Worm (Caenorhabditis elegans) whole organism, L4/young adult: ENCODE measurements around the gene Y57A10C.9.
"Not testable (repeated sequence)": the region's sequence is repeated elsewhere in the genome, so short reads cannot be mapped to it uniquely, and the experiment has no call there.

Source experiments
- W03F9.2 ChIP-seq: fragments of 150-350 bp; optimal IDR thresholded peaks from 2 replicates; lab custom pipeline; 2014; ENCODE audit warnings: missing biosample characterization, missing genetic modification characterization
- dao-5 ChIP-seq: sonication (generic microtip); optimal IDR thresholded peaks from 2 replicates; lab custom pipeline; 2016; ENCODE audit warnings: missing genotype, missing genetic modification characterization, moderate library complexity, missing compliant biosample characterization
- him-1 ChIP-seq: sonication (generic microtip); optimal IDR thresholded peaks from 2 replicates; lab custom pipeline; 2016; ENCODE audit warnings: missing genotype, missing genetic modification reagents, missing genetic modification characterization, missing compliant biosample characterization

Y57A10C.9 gene

DNA sequence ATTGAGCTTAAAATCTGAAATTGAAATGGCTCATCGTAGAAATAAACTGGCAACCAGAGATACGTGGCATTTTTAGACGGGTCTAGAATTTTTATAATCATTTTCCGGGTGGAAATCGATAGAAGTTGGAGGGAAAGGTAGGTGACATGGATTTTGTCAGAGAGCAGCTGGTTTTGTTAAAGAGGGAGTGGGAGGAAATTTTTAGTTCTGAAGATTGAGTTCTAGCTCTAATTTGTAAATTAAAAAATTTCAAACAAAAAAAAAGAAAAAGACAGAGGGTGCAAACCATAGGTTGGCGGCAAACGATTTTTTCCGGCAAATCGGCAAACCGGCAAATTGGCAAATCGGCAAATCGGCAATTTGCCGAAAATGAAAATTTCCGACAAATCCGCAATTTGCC, 18.3 kb upstream of the Y57A10C.9 start, which contains the start of gene sre-32:
Gene sre-32, minus strand, starts transcription at position 101 of the 400 bp plus-strand sequence.
- no peak for TF ChIP-seq him-1 (tag; lab: Kevin White, UChicago)

DNA sequence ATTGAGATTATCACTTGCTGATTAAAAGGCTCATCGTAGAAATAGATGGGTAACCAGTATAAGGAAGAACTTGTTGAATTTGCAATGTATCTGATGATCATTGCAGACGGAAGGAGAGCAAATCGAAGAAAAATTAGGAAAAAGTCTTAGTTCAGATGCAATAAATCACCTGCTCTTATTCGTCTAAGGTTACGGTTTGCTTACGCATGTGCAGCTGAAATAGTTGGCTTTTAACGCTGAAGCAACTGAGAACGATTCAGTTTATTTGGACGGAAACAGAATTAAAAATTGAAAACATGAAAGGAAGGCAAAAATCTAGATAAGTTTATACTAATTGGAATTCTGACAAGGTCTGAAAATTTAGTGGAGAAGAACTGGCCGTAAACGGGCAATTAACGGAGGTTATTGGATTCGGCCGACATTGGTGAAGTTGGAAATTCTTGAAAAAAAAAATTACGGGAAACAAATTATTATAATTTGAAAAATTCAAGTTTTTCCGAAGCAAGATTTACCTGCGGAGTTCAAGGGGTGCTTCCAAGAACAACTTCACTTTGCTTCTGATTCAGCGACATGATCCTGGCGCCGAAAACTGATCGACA, 14.5 kb upstream of the Y57A10C.9 start, which contains the start of the genes sre-35 and sre-33:
Gene sre-35, minus strand, starts transcription at position 101 of the 599 bp plus-strand sequence.
Gene sre-33, plus strand, starts transcription at position 549 of the 599 bp plus-strand sequence.
- TF ChIP-seq W03F9.2 (no peak), dao-5 (tag; lab: Kevin White, UChicago) (no peak), him-1 (tag; lab: Kevin White, UChicago) (no peak)

DNA sequence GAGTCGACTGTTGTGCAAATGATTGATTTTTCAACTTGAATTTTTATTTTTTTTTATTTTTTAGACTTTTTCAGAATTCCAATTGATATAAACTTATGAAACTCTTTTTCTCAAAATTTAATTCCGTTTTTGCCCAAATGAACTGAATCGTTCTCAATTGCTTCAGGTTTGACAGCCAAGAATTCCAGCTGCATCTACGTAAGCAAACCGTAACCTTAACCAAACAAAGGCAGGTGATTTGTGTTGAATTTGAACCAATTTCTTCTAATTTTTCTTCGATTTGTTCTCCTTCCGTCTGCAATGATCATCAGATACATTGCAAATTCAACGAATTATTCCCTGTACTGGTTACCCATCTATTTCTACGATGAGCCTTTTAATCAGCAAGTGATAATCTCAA, 11.5 kb upstream of the Y57A10C.9 start, which contains the start of gene sre-34:
Gene sre-34, plus strand, starts transcription at position 301 of the 400 bp plus-strand sequence.
- TF ChIP-seq him-1 (tag; lab: Kevin White, UChicago) (no peak), dao-5 (tag; lab: Kevin White, UChicago) (no peak), W03F9.2 (no peak)

DNA sequence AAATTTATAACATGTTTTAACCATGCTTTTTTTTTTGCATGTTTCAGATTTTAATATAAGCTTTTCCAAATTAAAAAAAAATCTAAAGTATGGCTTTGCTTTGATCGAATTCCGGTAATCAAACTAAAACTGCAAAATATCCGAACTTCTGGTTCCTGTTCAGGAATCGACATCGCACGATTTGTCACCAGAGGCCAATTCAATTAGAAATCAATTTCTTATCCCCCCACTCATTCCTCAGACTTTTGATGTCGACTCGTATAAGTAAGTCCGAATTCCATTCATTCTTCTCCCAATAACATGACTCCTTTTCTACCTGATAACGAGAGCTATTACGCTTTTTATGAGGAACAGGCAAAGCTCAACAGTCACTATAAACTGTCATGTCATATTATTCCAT, 9.9 kb upstream of the Y57A10C.9 start, which contains the start of gene srh-27:
Gene srh-27, plus strand, starts transcription at position 301 of the 400 bp plus-strand sequence.
- no peak for TF ChIP-seq dao-5 (tag; lab: Kevin White, UChicago)
- no peak for TF ChIP-seq W03F9.2
- no peak for TF ChIP-seq him-1 (tag; lab: Kevin White, UChicago)

DNA sequence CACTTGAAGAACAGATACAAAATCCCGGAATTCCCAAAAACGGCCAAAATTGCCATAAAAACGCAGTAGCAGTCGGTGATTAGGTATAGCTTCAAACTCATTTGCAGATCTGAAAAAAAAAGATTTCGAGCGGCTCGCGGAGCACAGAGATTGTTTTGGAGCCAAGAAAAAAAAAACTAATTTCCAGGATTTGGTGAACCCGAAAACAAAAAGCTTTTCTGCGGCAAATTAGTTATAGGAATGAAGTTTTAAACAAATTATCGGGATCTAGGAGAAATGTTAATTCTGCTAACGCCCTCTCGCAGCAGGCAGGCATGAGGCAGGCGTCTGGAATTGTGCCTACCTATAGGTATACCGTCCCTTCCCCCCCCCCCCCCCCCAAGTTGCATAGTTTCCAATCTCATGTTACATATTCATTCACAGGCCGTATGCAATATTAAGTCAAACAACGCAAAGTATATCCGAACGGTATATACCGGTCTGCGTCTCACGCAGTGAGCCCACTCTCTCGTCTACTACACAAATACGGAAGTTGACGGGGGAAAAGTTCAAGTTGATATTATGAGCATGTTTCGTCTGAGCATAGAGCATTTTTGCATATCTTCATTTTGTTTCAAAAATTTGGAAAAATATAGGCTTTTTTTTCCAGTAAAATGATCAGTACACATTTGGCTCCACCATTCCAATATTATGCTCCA, 6.5 kb upstream of the Y57A10C.9 start, which contains the start of the genes W05H5.1 and pitr-6:
Gene W05H5.1, minus strand, starts transcription at position 101 of the 698 bp plus-strand sequence.
Gene pitr-6, plus strand, starts transcription at position 648 of the 698 bp plus-strand sequence.
- TF ChIP-seq W03F9.2 (no peak), him-1 (tag; lab: Kevin White, UChicago) (no peak), dao-5 (tag; lab: Kevin White, UChicago) (no peak)

DNA sequence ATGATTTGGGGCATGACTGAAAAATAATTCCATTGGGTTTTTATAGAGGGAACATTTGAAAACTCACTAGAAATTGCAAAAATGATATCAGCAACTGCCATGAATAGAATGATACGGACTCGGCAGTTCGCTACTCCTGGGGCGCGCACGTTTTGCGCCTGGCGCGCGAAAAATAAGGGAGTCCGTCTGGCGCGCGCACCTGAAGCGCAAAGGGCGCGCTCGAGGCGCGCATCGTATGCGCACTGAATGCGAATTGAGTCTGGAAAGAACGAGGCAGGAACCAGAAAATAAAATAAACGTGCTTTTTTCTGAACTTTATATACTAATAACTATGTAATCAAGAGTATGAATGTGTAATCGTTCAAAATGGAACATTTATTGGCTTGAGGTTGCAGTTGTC, 2.8 kb upstream of the Y57A10C.9 start, which contains the start of gene Y57A10C.10:
Gene Y57A10C.10, minus strand, starts transcription at position 101 of the 400 bp plus-strand sequence.
- not testable (repeated sequence) for TF ChIP-seq W03F9.2; dao-5 (tag; lab: Kevin White, UChicago); him-1 (tag; lab: Kevin White, UChicago)

DNA sequence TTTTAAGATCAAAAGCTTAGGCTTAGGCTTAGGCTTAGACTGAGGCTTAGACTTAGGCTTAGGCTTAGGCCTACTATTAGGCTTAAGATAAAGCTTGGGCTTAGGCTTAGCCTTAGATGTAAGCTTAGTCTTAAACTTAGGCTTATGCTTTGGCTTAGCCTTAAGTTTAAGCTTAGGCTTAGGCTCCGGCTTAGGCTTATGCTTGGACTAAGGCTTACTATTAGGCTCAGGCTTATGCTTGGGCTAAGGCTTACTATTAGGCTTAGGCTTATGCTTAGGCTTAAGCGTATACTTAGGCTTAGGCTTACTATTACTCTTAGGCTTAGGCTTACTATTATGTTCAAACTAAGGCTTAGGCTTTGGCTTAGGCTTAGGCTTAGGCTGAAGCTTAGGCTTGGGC, 1.6 kb downstream of the Y57A10C.9 start:
- TF ChIP-seq W03F9.2 (no peak), him-1 (tag; lab: Kevin White, UChicago) (no peak)

DNA sequence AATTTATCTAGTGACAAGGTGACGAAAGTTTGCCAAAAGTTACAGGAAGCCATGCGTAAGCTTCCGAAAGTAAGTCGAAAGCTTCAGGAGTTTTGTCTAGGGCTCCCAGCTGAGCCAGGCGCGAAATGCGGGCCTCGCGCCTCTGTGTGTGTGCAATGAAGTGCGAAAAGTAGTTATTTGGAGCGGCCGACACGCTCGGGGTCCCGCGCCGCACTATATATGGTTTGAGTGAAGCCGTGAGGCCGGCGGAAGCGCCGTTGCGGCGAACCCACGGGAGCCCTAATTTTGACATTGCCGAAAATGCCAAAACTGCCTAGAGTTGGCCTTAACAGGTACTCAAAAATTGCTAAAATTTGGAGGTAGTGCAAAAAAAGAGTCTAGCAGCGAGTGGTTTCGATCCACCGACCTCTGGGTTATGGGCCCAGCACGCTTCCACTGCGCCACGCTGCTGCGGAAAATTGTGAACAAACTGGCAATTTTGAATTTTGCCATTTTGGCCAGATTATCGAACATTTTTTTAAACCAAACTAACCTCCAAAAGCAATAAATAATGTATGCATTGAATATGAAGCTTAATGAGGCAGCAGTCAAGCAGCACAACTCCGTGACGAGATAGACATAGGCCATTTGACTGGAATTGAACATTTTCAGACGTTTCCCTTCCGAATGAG, 3.0 kb downstream of the Y57A10C.9 start:
- no peak for TF ChIP-seq him-1 (tag; lab: Kevin White, UChicago)
- no peak for TF ChIP-seq dao-5 (tag; lab: Kevin White, UChicago)
- no peak for TF ChIP-seq W03F9.2

DNA sequence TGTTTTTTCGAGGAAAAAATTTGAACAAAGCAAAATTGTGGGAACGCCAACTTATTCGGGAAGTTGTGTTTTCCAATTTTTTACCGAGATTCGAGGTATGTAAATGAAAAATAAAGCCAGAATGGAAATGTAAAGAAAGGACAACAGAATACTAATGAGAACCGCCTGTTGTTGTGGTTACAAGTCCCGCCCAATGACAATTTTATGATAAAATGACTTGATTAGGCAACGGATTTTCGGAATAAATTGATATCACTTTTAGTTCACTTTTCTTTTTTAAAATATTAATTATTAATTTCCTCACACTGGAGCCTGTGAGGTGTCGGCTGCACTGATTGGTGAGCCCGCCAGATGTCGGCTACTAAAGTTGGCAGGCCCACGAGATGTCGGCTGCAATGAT, 6.0 kb downstream of the Y57A10C.9 start, which contains the start of gene dct-12:
Gene dct-12, minus strand, starts transcription at position 101 of the 400 bp plus-strand sequence.
- TF ChIP-seq dao-5 (tag; lab: Kevin White, UChicago) (no peak), him-1 (tag; lab: Kevin White, UChicago) (no peak)

DNA sequence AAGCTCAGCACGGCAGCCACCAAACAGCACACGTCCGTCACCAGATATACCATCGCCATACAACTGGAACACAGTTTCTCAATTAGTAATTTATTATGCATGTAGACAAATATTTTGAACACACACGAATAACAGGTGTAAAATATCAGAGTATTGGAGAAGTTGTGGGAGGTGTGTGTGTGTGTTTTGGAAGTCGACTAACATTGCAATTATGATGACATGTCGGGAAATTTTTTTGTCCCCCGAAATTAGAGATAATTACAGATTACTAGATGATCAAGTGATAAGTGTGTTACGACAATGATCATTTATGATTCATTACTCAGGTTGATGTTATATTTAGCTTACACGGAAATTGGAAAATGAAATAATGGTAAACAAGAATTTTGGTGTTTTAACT, 8.6 kb downstream of the Y57A10C.9 start, which contains the start of gene Y57A10C.8:
Gene Y57A10C.8, minus strand, starts transcription at position 101 of the 400 bp plus-strand sequence.
- no peak for TF ChIP-seq W03F9.2
- TF ChIP-seq dao-5 (tag; lab: Kevin White, UChicago) = no peak

DNA sequence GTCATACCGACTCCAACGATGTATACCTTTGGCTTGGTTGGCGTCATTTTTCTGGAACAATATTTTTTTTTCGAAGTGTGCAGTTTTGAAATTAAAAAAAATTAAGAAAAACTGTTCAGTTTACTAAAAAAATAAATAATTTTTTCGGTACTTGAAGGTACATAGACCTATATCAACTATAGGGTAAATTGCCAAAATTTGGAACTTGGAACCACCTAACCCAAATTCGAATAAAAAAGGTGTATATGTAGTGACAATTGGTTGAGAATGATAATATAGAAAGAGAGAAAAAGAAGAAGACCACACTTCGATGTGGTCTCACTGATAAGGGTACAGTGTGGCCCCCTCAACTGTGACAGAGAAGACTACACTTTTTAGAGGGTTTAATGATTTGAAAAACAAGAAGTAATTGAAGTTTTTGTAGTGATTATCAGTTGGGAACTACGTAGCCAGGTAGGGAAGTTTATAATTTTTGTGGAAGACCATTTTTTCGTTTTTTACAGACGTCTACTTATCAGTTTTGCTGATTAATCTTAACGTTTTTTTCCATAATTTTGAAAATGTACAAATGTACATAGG, 12.6 kb downstream of the Y57A10C.9 start, which contains the start of gene daf-22:
Gene daf-22, minus strand, starts transcription at position 51 of the 579 bp plus-strand sequence.
- TF ChIP-seq him-1 (tag; lab: Kevin White, UChicago) (no peak), W03F9.2 (peak; percentile 32)

DNA sequence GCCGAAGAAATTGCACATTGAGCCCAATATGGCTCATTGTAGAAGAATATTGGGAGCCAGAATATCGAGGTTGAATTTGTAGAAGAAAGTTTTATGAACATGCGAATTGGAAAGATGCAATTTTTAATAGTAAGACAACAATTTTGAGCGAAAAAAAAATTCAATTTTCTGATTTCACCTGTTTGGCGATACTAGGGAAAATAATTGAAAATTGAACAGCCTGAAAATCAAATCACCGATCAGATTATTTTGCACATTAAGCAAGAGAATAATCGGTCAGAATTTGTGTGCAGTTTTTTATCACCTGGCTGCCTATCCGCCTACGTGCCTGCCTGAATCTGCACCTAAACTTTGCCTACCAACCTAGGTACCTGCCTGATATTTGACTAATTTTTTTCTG, 17.9 kb downstream of the Y57A10C.9 start, which contains the start of gene sre-26:
Gene sre-26, minus strand, starts transcription at position 101 of the 400 bp plus-strand sequence.
- TF ChIP-seq him-1 (tag; lab: Kevin White, UChicago) (no peak), dao-5 (tag; lab: Kevin White, UChicago) (no peak), W03F9.2 (no peak)

DNA sequence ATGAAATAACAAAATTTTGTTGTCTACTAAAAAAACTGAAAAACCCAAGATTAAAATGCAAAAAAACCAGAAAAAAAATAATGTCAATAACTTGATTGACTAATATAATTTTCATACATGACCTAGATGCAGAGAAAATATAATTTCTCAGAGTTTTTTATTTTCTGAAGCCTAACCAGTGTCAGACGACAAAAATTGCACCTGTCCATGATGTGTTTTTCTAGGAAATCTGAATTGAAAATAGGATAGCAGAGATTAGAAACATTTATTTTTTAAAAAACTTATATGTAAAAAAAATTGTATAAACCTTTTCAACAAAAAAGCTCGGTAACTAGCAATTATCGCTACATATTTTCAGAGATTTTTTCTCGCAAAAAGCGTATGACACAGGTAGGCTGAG, 20.3 kb downstream of the Y57A10C.9 start:
- TF ChIP-seq dao-5 (tag; lab: Kevin White, UChicago) (no peak), W03F9.2 (no peak), him-1 (tag; lab: Kevin White, UChicago) (no peak)
